Fruit fly (Drosophila melanogaster) whole organism, adult: ENCODE measurements around the gene CG1307.

ENCODE experiments used
- CG11617 ChIP-seq: fragments of 200-800 bp; sonication (Bioruptor generic); optimal IDR thresholded peaks from 2 replicates; lab custom pipeline; 2017; ENCODE audit warnings: mild to moderate bottlenecking, missing biosample characterization, missing genetic modification reagents, missing genetic modification characterization
- CG7101 ChIP-seq: fragments of 200-800 bp; sonication (Bioruptor generic); optimal IDR thresholded peaks from 2 replicates; lab custom pipeline; 2018; ENCODE audit warnings: missing biosample characterization, mild to moderate bottlenecking, missing genetic modification characterization, moderate library complexity
- bab1 ChIP-seq: fragments of 200-800 bp; sonication (Bioruptor generic); optimal IDR thresholded peaks from 3 replicates; lab custom pipeline; 2019; ENCODE audit warnings: missing biosample characterization, mild to moderate bottlenecking, missing genetic modification characterization, moderate library complexity
- kay ChIP-seq: fragments of 200-800 bp; sonication (Bioruptor generic); peaks from one replicate; lab custom pipeline; 2016; ENCODE audit warnings: missing biosample characterization, missing genetic modification characterization, borderline replicate concordance
- ovo ChIP-seq: fragments of 200-800 bp; sonication (Bioruptor generic); optimal IDR thresholded peaks from 2 replicates; lab custom pipeline; 2016; ENCODE audit warnings: missing biosample characterization, missing genetic modification characterization
- tj ChIP-seq: fragments of 200-800 bp; sonication (Bioruptor generic); optimal IDR thresholded peaks from 3 replicates; lab custom pipeline; 2017; ENCODE audit warnings: missing biosample characterization, mild to moderate bottlenecking, missing genetic modification characterization, moderate library complexity

- TF ChIP-seq kay (GFP tag; lab: Kevin White, UChicago) (no peak), tj (GFP tag; lab: Kevin White, UChicago) (no peak), bab1 (no peak), ovo (no peak), CG11617 (no peak), CG7101 (no peak)
These were observed 26.9 kb upstream of the CG1307 start, which contains the start of gene Edg84A for dm6 chr3R:6684145-6684544.
